Fruit fly (Drosophila melanogaster) whole organism, embryonic: ENCODE results near the gene Cpr30F.

Source experiments
- Atf3 ChIP-seq: fragments of 200-800 bp; sonication (Bioruptor generic); optimal IDR thresholded peaks from 3 replicates; lab custom pipeline; 2016; ENCODE audit warnings: missing biosample characterization, missing genetic modification characterization
- Awh ChIP-seq: fragments of 200-800 bp; sonication (Bioruptor generic); IDR thresholded peaks from 2 replicates; pipeline ENCODE4, ENCODE4 v1.3.6; 2022; ENCODE audit warnings: missing biosample characterization, missing genetic modification characterization
- BEAF-32 ChIP-seq: fragments of 200-800 bp; sonication (Bioruptor generic); optimal IDR thresholded peaks from 3 replicates; lab custom pipeline; 2017; ENCODE audit warnings: missing biosample characterization, missing genetic modification characterization, mild to moderate bottlenecking, moderate library complexity, missing genetic modification reagents
- BtbVII ChIP-seq: fragments of 200-800 bp; sonication (Bioruptor generic); optimal IDR thresholded peaks from 3 replicates; lab custom pipeline; 2017; ENCODE audit warnings: missing biosample characterization, mild to moderate bottlenecking, missing genetic modification characterization
- CG10565 ChIP-seq: fragments of 200-800 bp; sonication (Bioruptor generic); optimal IDR thresholded peaks from 3 replicates; lab custom pipeline; 2016; ENCODE audit warnings: missing biosample characterization, mild to moderate bottlenecking, missing genetic modification characterization
- CG12659 ChIP-seq: fragments of 200-800 bp; sonication (Bioruptor generic); optimal IDR thresholded peaks from 3 replicates; lab custom pipeline; 2017; ENCODE audit warnings: mild to moderate bottlenecking, missing biosample characterization, missing genetic modification reagents, missing genetic modification characterization
- CG14710 ChIP-seq: fragments of 200-800 bp; sonication (Bioruptor generic); optimal IDR thresholded peaks from 3 replicates; lab custom pipeline; 2019; ENCODE audit warnings: missing biosample characterization, mild to moderate bottlenecking, missing genetic modification characterization, moderate library complexity
- CG14860 ChIP-seq: fragments of 200-800 bp; sonication (Bioruptor generic); IDR thresholded peaks from 3 replicates; pipeline ENCODE4 v1.3.6; 2022; ENCODE audit warnings: missing biosample characterization, missing genetic modification characterization; ENCODE audit not compliant: partially characterized antibody
- CG16779 ChIP-seq: fragments of 200-800 bp; sonication (Bioruptor generic); IDR thresholded peaks from 2 replicates; pipeline ENCODE4 v1.3.6; 2022; ENCODE audit warnings: missing biosample characterization, missing genetic modification characterization
- CG17568 ChIP-seq: fragments of 200-800 bp; sonication (Bioruptor generic); optimal IDR thresholded peaks from 2 replicates; lab custom pipeline; 2018; ENCODE audit warnings: missing biosample characterization, mild to moderate bottlenecking, missing genetic modification characterization, moderate library complexity
- CG2116 ChIP-seq: fragments of 200-800 bp; sonication (Bioruptor generic); optimal IDR thresholded peaks from 3 replicates; lab custom pipeline; 2018; ENCODE audit warnings: missing biosample characterization, mild to moderate bottlenecking, missing genetic modification characterization
- CG34422 ChIP-seq: fragments of 200-800 bp; sonication (Bioruptor generic); IDR thresholded peaks from 3 replicates; pipeline ENCODE4 v1.3.6; 2022; ENCODE audit warnings: missing biosample characterization, missing genetic modification characterization
- CG3847 ChIP-seq: fragments of 200-800 bp; sonication (Bioruptor generic); IDR thresholded peaks from 2 replicates; pipeline ENCODE4 v1.3.6; 2022; ENCODE audit warnings: missing biosample characterization, missing genetic modification characterization
- CG4617 ChIP-seq: fragments of 200-800 bp; sonication (Bioruptor generic); optimal IDR thresholded peaks from 3 replicates; lab custom pipeline; 2016; ENCODE audit warnings: missing biosample characterization, missing genetic modification characterization, borderline replicate concordance
- CG5245 ChIP-seq: fragments of 200-800 bp; sonication (Bioruptor generic); optimal IDR thresholded peaks from 3 replicates; lab custom pipeline; 2016; ENCODE audit warnings: missing biosample characterization, missing genetic modification characterization
- CG9797 ChIP-seq: fragments of 200-800 bp; sonication (Bioruptor generic); optimal IDR thresholded peaks from 3 replicates; lab custom pipeline; 2018; ENCODE audit warnings: missing biosample characterization, mild to moderate bottlenecking, missing genetic modification characterization
- Dbx ChIP-seq: fragments of 200-800 bp; sonication (Bioruptor generic); IDR thresholded peaks from 3 replicates; pipeline ENCODE4 v1.3.6; 2022; ENCODE audit warnings: missing biosample characterization, missing genetic modification characterization
- Deaf1 ChIP-seq: fragments of 200-800 bp; optimal IDR thresholded peaks from 3 replicates; lab custom pipeline; 2019; ENCODE audit warnings: missing biosample characterization, mild to moderate bottlenecking, missing genetic modification characterization, moderate library complexity
- Dfd ChIP-seq, 2 experiments: fragments of >200 bp; optimal IDR thresholded peaks; 2 replicates each; lab custom pipeline; 2017; ENCODE audit warnings: missing biosample characterization in 2 of 2, missing genetic modification characterization in 2 of 2
- Ets97D ChIP-seq: fragments of 200-800 bp; sonication (Bioruptor generic); optimal IDR thresholded peaks from 3 replicates; lab custom pipeline; 2016; ENCODE audit warnings: missing biosample characterization, missing genetic modification characterization
- GATAe ChIP-seq: fragments of 200-800 bp; sonication (Bioruptor generic); conservative IDR thresholded peaks from 2 replicates; pipeline ENCODE4 v1.3.6; 2022; ENCODE audit warnings: missing biosample characterization, missing genetic modification characterization
- Gsc ChIP-seq: fragments of 200-800 bp; sonication (Bioruptor generic); IDR thresholded peaks from 2 replicates; pipeline ENCODE4 v1.3.6; 2022; ENCODE audit warnings: missing biosample characterization, missing genetic modification characterization
- Hey ChIP-seq: fragments of 200-800 bp; sonication (Bioruptor generic); optimal IDR thresholded peaks from 3 replicates; lab custom pipeline; 2018; ENCODE audit warnings: missing biosample characterization, mild to moderate bottlenecking, missing genetic modification characterization
- Hmr ChIP-seq: fragments of 200-800 bp; sonication (Bioruptor generic); optimal IDR thresholded peaks from 3 replicates; lab custom pipeline; 2017; ENCODE audit warnings: mild to moderate bottlenecking, missing biosample characterization, missing genetic modification reagents, missing genetic modification characterization
- Lhr ChIP-seq: fragments of 200-800 bp; sonication (Bioruptor generic); optimal IDR thresholded peaks from 3 replicates; lab custom pipeline; 2017; ENCODE audit warnings: mild to moderate bottlenecking, missing biosample characterization, missing genetic modification reagents, missing genetic modification characterization
- MTF-1 ChIP-seq: fragments of 200-800 bp; sonication (Bioruptor generic); optimal IDR thresholded peaks from 2 replicates; lab custom pipeline; 2018; ENCODE audit warnings: missing biosample characterization, mild to moderate bottlenecking, missing genetic modification characterization, borderline replicate concordance
- NFAT ChIP-seq: fragments of 200-800 bp; sonication (Bioruptor generic); IDR thresholded peaks from 2 replicates; pipeline ENCODE4 v1.3.6; 2022; ENCODE audit warnings: missing biosample characterization, missing genetic modification characterization
- Rfx ChIP-seq: fragments of 200-800 bp; sonication (Bioruptor generic); IDR thresholded peaks from 2 replicates; pipeline ENCODE4 v1.3.6; 2022; ENCODE audit warnings: missing biosample characterization, missing genetic modification characterization
- Scr ChIP-seq: fragments of 200-800 bp; sonication (Bioruptor generic); IDR thresholded peaks from 2 replicates; pipeline ENCODE4 v1.3.6; 2022; ENCODE audit warnings: missing biosample characterization, missing genetic modification characterization; ENCODE audit not compliant: partially characterized antibody
- Sry-δ ChIP-seq: fragments of 200-800 bp; sonication (Bioruptor generic); optimal IDR thresholded peaks from 2 replicates; lab custom pipeline; 2016; ENCODE audit warnings: missing biosample characterization, missing genetic modification characterization
- TFAM ChIP-seq: fragments of 200-800 bp; sonication (Bioruptor generic); optimal IDR thresholded peaks from 2 replicates; lab custom pipeline; 2017; ENCODE audit warnings: missing biosample characterization, missing genetic modification characterization, inconsistent platforms
- ase ChIP-seq: fragments of 200-800 bp; sonication (Bioruptor generic); IDR thresholded peaks from 3 replicates; pipeline ENCODE4 v1.3.6; 2022; ENCODE audit warnings: missing biosample characterization, missing genetic modification characterization
- bcd ChIP-seq: fragments of 200-800 bp; sonication (Bioruptor generic); optimal IDR thresholded peaks from 2 replicates; lab custom pipeline; 2017; ENCODE audit warnings: missing biosample characterization, mild to moderate bottlenecking, missing genetic modification characterization
- br ChIP-seq: fragments of >200 bp; optimal IDR thresholded peaks from 2 replicates; lab custom pipeline; 2017
- chinmo ChIP-seq: fragments of 200-800 bp; sonication (Bioruptor generic); IDR thresholded peaks from 4 replicates; pipeline ENCODE4 v1.3.6; 2022; ENCODE audit warnings: missing biosample characterization, missing genetic modification characterization; ENCODE audit not compliant: partially characterized antibody
- cwo ChIP-seq: fragments of 200-800 bp; sonication (Bioruptor generic); optimal IDR thresholded peaks from 3 replicates; lab custom pipeline; 2017; ENCODE audit warnings: missing biosample characterization, missing genetic modification characterization, mild to moderate bottlenecking, moderate library complexity, missing genetic modification reagents
- dm ChIP-seq: fragments of 200-800 bp; sonication (Bioruptor generic); optimal IDR thresholded peaks from 3 replicates; lab custom pipeline; 2016; ENCODE audit warnings: missing biosample characterization, missing genetic modification characterization
- gro ChIP-seq: fragments of 200-800 bp; sonication (Bioruptor generic); optimal IDR thresholded peaks from 2 replicates; lab custom pipeline; 2016; ENCODE audit warnings: missing biosample characterization, missing genetic modification characterization
- her ChIP-seq: fragments of 200-800 bp; sonication (Bioruptor generic); optimal IDR thresholded peaks from 2 replicates; lab custom pipeline; 2016; ENCODE audit warnings: missing biosample characterization, missing genetic modification characterization
- lilli ChIP-seq: fragments of 200-800 bp; sonication (Bioruptor generic); optimal IDR thresholded peaks from 3 replicates; lab custom pipeline; 2016; ENCODE audit warnings: missing biosample characterization, missing genetic modification characterization
- nerfin-2 ChIP-seq: fragments of 200-800 bp; sonication (Bioruptor generic); IDR thresholded peaks from 2 replicates; pipeline ENCODE4 v1.3.6; 2022; ENCODE audit warnings: missing biosample characterization, missing genetic modification characterization; ENCODE audit not compliant: partially characterized antibody
- nmo ChIP-seq: fragments of 200-800 bp; sonication (Bioruptor generic); optimal IDR thresholded peaks from 2 replicates; lab custom pipeline; 2018; ENCODE audit warnings: missing biosample characterization, mild to moderate bottlenecking, missing genetic modification characterization, moderate library complexity
- oc ChIP-seq: fragments of 200-800 bp; sonication (Bioruptor generic); optimal IDR thresholded peaks from 2 replicates; lab custom pipeline; 2018; ENCODE audit warnings: missing biosample characterization, mild to moderate bottlenecking, missing genetic modification characterization, moderate library complexity
- onecut ChIP-seq: fragments of 200-800 bp; sonication (Bioruptor generic); IDR thresholded peaks from 2 replicates; pipeline ENCODE4 v1.3.6; 2022; ENCODE audit warnings: missing biosample characterization, missing genetic modification characterization
- otp ChIP-seq: fragments of 200-800 bp; sonication (Bioruptor generic); IDR thresholded peaks from 3 replicates; pipeline ENCODE4, ENCODE4 v1.3.6; 2022; ENCODE audit warnings: missing biosample characterization, missing genetic modification characterization
- pzg ChIP-seq: fragments of 200-800 bp; sonication (Bioruptor generic); optimal IDR thresholded peaks from 3 replicates; lab custom pipeline; 2018; ENCODE audit warnings: missing biosample characterization, mild to moderate bottlenecking, missing genetic modification characterization, moderate library complexity
- sd ChIP-seq: fragments of 200-800 bp; sonication (Bioruptor generic); optimal IDR thresholded peaks from 3 replicates; lab custom pipeline; 2018; ENCODE audit warnings: missing biosample characterization, mild to moderate bottlenecking, missing genetic modification characterization, moderate library complexity
- tap ChIP-seq: fragments of 200-800 bp; optimal IDR thresholded peaks from 3 replicates; lab custom pipeline; 2019; ENCODE audit warnings: missing biosample characterization, mild to moderate bottlenecking, missing genetic modification characterization, moderate library complexity
- wor ChIP-seq: fragments of 200-800 bp; sonication (Bioruptor generic); IDR thresholded peaks from 2 replicates; pipeline ENCODE4 v1.3.6; 2022; ENCODE audit warnings: missing biosample characterization, missing genetic modification characterization
- zen ChIP-seq: fragments of 200-800 bp; sonication (Bioruptor generic); optimal IDR thresholded peaks from 3 replicates; lab custom pipeline; 2018; ENCODE audit warnings: missing biosample characterization, mild to moderate bottlenecking, missing genetic modification characterization, moderate library complexity

The Cpr30F gene

dm6 chr2L:9887856-9888269 lies 45.1 kb downstream of the Cpr30F start, which contains the start of gene Fkbp59 (continued):
- TF ChIP-seq wor (GFP tag; lab: Robert Waterston, UW) (no peak), CG2116 (GFP tag; lab: Kevin White, UChicago) (peak; percentile 33), chinmo (GFP tag; lab: Robert Waterston, UW) (0 out of 4 replicates have a peak, but pooled peaks have one; percentile 46), BtbVII (GFP tag; lab: Kevin White, UChicago) (no peak), Sry-δ (GFP tag; lab: Kevin White, UChicago) (peak; percentile 16), CG9797 (GFP tag; lab: Kevin White, UChicago) (peak; percentile 63), CG10565 (GFP tag; lab: Kevin White, UChicago) (no peak), oc (tag; lab: Kevin White, UChicago) (no peak), lilli (GFP tag; lab: Kevin White, UChicago) (peak; percentile 18), Ets97D (GFP tag; lab: Kevin White, UChicago) (peak; percentile 23), otp (GFP tag; lab: Robert Waterston, UW) (no peak), tap (tag; lab: Kevin White, UChicago) (no peak), nmo (GFP tag; lab: Kevin White, UChicago) (peak; percentile 17), onecut (peak; percentile 96), NFAT (GFP tag; lab: Robert Waterston, UW) (peak; percentile 27; the same call in 1 of the 2 replicates), bcd (no peak), CG5245 (GFP tag; lab: Kevin White, UChicago) (no peak), CG34422 (GFP tag; lab: Robert Waterston, UW) (peak; percentile 54; the same call in 1 of the 3 replicates), her (GFP tag; lab: Kevin White, UChicago) (peak; percentile 69), Rfx (peak; percentile 59), Hmr (peak; percentile 48), pzg (GFP tag; lab: Kevin White, UChicago) (peak; percentile 78), Gsc (no peak), CG14710 (tag; lab: Kevin White, UChicago) (peak; percentile 27), Dfd (GFP tag; optimal IDR thresholded peaks at IDR 0.05; lab: Kevin White, UChicago) (no peak), MTF-1 (GFP tag; lab: Kevin White, UChicago) (peak; percentile 92), zen (tag; lab: Kevin White, UChicago) (peak; percentile 44), dm (peak; percentile 66), Deaf1 (tag; lab: Kevin White, UChicago) (peak; percentile 6), Hey (no peak), CG16779 (GFP tag; lab: Robert Waterston, UW) (no peak), gro (GFP tag; lab: Kevin White, UChicago) (peak; percentile 21), CG3847 (GFP tag; lab: Robert Waterston, UW) (peak; percentile 21; the same call in 1 of the 2 replicates), cwo (no peak), CG4617 (GFP tag; lab: Kevin White, UChicago) (peak; percentile 22), Lhr (GFP tag; lab: Kevin White, UChicago) (peak; percentile 58), BEAF-32 (GFP tag; lab: Kevin White, UChicago) (peak; percentile 32), ase (GFP tag; lab: Robert Waterston, UW) (no peak), CG12659 (GFP tag; lab: Kevin White, UChicago) (peak; percentile 37), Atf3 (GFP tag; lab: Kevin White, UChicago) (no peak), CG14860 (GFP tag; lab: Robert Waterston, UW) (peak; percentile 90), nerfin-2 (GFP tag; lab: Robert Waterston, UW) (peak; percentile 96), CG17568 (GFP tag; lab: Kevin White, UChicago) (no peak), Dbx (GFP tag; lab: Robert Waterston, UW) (peak; percentile 49), sd (tag; lab: Kevin White, UChicago) (peak; percentile 55), TFAM (GFP tag; lab: Kevin White, UChicago) (no peak), Scr (peak; percentile 76), br (no peak), Awh (no peak), GATAe (GFP tag; lab: Robert Waterston, UW) (no peak)
